Worm (Caenorhabditis elegans) whole organism, midembryonic: ENCODE results near the gene T22F3.7.
"Not testable (repeated sequence)": the region's sequence is repeated elsewhere in the genome, so short reads cannot be mapped to it uniquely, and the experiment has no call there.

Experiments
- T22C8.4 ChIP-seq: fragments of 200-800 bp; sonication (Bioruptor generic); IDR thresholded peaks from 2 replicates; pipeline ENCODE4 v1.3.6; 2022; ENCODE audit warnings: missing genetic modification characterization, missing compliant biosample characterization
- cog-1 ChIP-seq: sonication (generic microtip); optimal IDR thresholded peaks from 2 replicates; lab custom pipeline; 2016; ENCODE audit warnings: missing genetic modification characterization, missing compliant biosample characterization
- flt-1 ChIP-seq: fragments of 200-800 bp; sonication (Bioruptor generic); IDR thresholded peaks from 2 replicates; pipeline ENCODE4 v1.3.6; 2022; ENCODE audit warnings: missing genetic modification characterization, missing compliant biosample characterization
- klf-2 ChIP-seq: fragments of 200-800 bp; sonication (Bioruptor generic); conservative IDR thresholded peaks from 2 replicates; pipeline ENCODE4 v1.3.6; 2022; ENCODE audit warnings: missing genetic modification reagents, missing genetic modification characterization, missing compliant biosample characterization
- med-1 ChIP-seq: sonication (generic microtip); optimal IDR thresholded peaks from 2 replicates; lab custom pipeline; 2017; ENCODE audit warnings: missing genetic modification characterization, mild to moderate bottlenecking, missing compliant biosample characterization, antibody characterized with exemption, missing genetic modification reagents; ENCODE audit not compliant: insufficient read depth
- ref-1 ChIP-seq: fragments of 200-800 bp; sonication (Bioruptor generic); conservative IDR thresholded peaks from 2 replicates; pipeline ENCODE4 v1.3.6; 2022; ENCODE audit warnings: missing genetic modification reagents, missing genetic modification characterization, missing compliant biosample characterization
- tab-1 ChIP-seq: fragments of 200-800 bp; sonication (Bioruptor generic); IDR thresholded peaks from 2 replicates; pipeline ENCODE4 v1.3.6; 2022; ENCODE audit warnings: missing genetic modification characterization, missing compliant biosample characterization
- ztf-23 ChIP-seq: fragments of 200-800 bp; sonication (Bioruptor generic); IDR thresholded peaks from 2 replicates; pipeline ENCODE4 v1.3.6; 2022; ENCODE audit warnings: missing genetic modification reagents, missing genetic modification characterization, missing compliant biosample characterization
- ztf-29 ChIP-seq: fragments of 200-800 bp; sonication (Bioruptor generic); IDR thresholded peaks from 2 replicates; pipeline ENCODE4 v1.3.6; 2022; ENCODE audit warnings: missing genetic modification reagents, missing genetic modification characterization, missing compliant biosample characterization

Gene T22F3.7

DNA sequence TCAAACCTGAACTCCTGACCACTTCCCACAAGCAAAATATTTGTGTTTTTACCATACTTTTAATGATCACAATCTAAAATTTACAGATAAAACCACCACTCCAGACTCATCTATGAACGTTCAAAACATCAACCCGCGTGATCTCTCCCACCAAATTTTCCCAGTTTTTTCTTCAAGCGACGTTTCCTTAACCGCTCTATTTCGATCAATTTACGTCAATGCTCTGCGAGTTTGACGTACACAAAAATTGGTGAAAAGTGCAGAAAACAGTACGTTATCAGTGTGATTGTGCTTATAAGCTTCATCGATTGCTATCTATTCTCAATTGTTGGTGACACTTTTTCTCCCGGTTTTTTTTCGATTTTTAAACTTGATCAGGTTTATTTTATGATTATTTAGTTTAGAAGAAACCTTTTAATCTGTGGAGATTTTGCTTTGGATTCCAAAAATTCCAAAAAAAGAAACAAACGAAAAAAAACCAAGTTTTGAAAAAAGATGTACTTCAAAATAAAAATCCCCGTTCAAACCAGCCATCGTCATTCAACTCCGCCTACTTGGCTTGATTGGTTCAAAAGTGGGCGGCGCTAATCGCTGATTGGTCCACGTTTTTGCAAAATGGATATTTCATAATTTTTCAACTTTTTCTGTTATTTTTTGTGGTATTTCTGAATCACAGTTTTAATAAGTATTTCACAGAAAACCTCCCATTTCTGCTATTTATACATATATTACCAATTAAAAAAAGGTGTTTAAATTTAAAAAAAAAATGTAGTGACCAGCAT lies 32.0 kb upstream of the T22F3.7 start:
- TF ChIP-seq tab-1 (no peak), klf-2 (GFP tag; lab: Robert Waterston, UW) (no peak)

DNA sequence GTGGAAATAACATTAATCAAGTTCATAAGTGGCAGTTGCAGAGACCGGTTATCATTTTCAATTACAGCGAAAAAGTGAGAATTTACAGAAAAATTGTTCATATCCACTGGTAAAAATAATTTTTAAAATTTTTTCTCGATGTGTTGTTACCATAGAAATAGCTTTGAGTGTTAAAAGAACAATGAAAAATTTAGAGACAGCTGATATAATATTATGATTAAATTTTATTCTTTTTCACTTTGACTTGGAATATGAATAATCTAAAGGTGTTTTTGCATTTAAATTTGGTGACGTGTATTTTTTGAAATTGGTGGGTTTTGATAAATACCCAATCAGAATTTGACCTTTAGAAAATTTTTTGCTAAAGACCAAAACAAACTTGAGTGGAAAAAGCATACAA lies 31.1 kb upstream of the T22F3.7 start, which contains the start of gene F59B1.6:
Gene F59B1.6 (minus strand): TSS at position 101 of the 400 bp plus-strand sequence.
- no peak for TF ChIP-seq ztf-23
- no peak for TF ChIP-seq med-1 (GFP tag; lab: Kevin White, UChicago)
- TF ChIP-seq T22C8.4 (GFP tag; lab: Robert Waterston, UW), result no peak

DNA sequence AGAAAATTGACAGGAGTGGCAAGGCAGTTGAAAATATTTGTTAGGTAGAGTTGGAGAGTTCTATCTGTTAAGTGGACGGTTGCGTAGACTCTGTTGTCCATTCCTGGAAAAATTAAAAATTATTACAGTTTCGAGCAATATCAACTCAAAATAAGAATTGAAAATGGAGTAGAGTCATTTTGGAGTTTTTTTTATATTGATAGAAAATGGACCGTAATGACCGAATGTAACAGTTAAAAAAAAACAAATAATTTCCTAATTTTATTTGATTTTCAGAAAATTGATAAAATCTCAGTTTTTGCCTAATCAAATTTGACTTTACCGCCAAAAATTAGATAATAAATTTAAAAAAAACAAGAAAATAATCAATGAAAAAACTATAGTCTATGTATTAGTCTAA lies 26.5 kb upstream of the T22F3.7 start, which contains the start of gene F59B1.4:
Gene F59B1.4 (minus strand): TSS at position 101 of the 400 bp plus-strand sequence.
- no peak for TF ChIP-seq flt-1 (GFP tag; lab: Robert Waterston, UW)
- no peak for TF ChIP-seq tab-1
- TF ChIP-seq ref-1 (GFP tag; lab: Robert Waterston, UW), result no peak
- TF ChIP-seq med-1 (GFP tag; lab: Kevin White, UChicago), result no peak
- no peak for TF ChIP-seq klf-2 (GFP tag; lab: Robert Waterston, UW)
- TF ChIP-seq ztf-23, result no peak
- TF ChIP-seq ztf-29 (GFP tag; lab: Robert Waterston, UW), result no peak
- no peak for TF ChIP-seq cog-1
- no peak for TF ChIP-seq T22C8.4 (GFP tag; lab: Robert Waterston, UW)

DNA sequence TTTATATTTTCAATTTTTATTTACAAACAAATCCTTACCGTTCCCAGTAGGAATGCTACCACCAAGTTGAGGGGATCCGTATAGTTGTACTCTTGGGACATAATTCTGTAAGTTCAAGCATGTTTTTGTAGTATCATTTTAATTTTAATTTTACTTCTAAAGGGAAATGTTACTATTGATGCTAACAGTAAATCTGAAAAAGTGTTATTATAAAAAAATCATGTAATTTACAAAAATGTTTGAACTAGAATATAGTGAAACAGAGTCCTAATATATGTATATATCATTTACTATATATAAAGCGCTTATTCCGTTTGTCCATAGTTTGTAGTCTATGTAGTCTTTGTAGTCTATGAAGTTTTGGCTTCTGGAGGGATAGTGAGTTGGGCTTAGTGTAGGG lies 20.1 kb upstream of the T22F3.7 start, which contains the start of gene srx-93:
Gene srx-93 (minus strand): TSS at position 101 of the 400 bp plus-strand sequence.
- TF ChIP-seq ztf-29 (GFP tag; lab: Robert Waterston, UW); T22C8.4 (GFP tag; lab: Robert Waterston, UW); med-1 (GFP tag; lab: Kevin White, UChicago): not testable (repeated sequence)

DNA sequence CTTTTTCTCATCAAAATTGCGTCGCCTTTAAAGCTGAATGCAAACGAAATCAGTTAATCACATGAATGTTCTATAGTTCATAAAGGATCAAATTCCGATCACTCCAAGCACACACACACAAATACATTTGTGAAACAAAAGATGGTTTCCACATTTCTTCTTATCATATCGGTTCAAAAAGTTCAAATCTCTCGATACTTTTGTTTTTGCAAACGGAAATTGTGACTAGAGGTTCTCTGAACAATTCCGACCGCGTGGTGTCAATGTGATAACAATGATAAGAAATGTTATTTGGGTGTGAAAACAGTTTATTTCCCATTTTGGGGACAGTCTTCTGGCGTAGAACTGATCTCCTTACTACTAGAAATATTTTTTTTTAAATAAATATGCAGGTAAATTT lies 16.4 kb upstream of the T22F3.7 start:
- no peak for TF ChIP-seq cog-1
- no peak for TF ChIP-seq ztf-23
- TF ChIP-seq med-1 (GFP tag; lab: Kevin White, UChicago), result no peak
- TF ChIP-seq klf-2 (GFP tag; lab: Robert Waterston, UW), result no peak
- TF ChIP-seq T22C8.4 (GFP tag; lab: Robert Waterston, UW), result no peak
- TF ChIP-seq ref-1 (GFP tag; lab: Robert Waterston, UW), result no peak
- no peak for TF ChIP-seq flt-1 (GFP tag; lab: Robert Waterston, UW)
- no peak for TF ChIP-seq tab-1
- TF ChIP-seq ztf-29 (GFP tag; lab: Robert Waterston, UW), result no peak

DNA sequence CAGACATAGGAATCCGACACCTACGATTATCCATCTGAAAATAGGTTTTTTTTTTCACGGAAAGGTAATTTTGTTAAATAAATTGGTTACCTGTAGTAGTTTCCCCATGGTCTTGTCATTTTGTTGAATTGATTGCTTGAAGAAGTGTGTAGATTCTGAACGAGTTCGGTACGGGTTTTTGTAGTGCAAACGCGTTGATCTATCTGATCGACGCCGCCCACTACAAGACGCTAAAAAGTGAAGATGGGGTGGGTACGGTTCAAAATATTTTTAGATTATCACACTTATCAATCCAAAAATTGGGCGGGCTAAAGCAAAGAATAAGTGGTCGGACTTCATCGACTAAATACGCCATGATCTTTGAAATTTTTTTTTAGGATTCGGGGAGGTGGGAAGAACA lies 13.9 kb upstream of the T22F3.7 start, which contains the start of gene T22F3.11:
Gene T22F3.11 (minus strand): TSS at position 157 of the 400 bp plus-strand sequence.
- TF ChIP-seq cog-1 (no peak), flt-1 (GFP tag; lab: Robert Waterston, UW) (no peak), med-1 (GFP tag; lab: Kevin White, UChicago) (no peak), ztf-29 (GFP tag; lab: Robert Waterston, UW) (no peak), ztf-23 (no peak), tab-1 (no peak), klf-2 (GFP tag; lab: Robert Waterston, UW) (no peak), ref-1 (GFP tag; lab: Robert Waterston, UW) (no peak), T22C8.4 (GFP tag; lab: Robert Waterston, UW) (no peak)

DNA sequence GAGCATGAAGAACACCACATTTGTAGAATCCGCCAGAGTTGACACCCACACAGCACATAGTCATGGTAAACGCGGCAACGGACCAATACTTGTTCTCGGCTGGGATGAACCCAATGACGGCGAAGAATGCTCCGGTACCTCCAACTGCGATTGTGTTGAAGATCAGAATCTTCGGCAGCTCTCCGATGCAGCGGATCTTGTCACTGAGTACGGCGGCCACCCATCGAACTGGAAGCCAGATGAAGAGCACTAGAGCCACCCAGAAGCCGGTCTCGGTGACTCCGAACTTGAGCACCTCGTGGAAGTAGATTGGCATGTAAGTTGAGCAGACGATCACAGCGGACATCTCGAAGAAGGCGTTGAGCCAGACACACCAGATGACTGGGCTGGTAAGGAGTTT lies 12.6 kb upstream of the T22F3.7 start:
- TF ChIP-seq flt-1 (GFP tag; lab: Robert Waterston, UW) (no peak), ztf-29 (GFP tag; lab: Robert Waterston, UW) (no peak), cog-1 (no peak), klf-2 (GFP tag; lab: Robert Waterston, UW) (no peak), ztf-23 (no peak), ref-1 (GFP tag; lab: Robert Waterston, UW) (no peak), med-1 (GFP tag; lab: Kevin White, UChicago) (no peak), tab-1 (no peak), T22C8.4 (GFP tag; lab: Robert Waterston, UW) (no peak)

DNA sequence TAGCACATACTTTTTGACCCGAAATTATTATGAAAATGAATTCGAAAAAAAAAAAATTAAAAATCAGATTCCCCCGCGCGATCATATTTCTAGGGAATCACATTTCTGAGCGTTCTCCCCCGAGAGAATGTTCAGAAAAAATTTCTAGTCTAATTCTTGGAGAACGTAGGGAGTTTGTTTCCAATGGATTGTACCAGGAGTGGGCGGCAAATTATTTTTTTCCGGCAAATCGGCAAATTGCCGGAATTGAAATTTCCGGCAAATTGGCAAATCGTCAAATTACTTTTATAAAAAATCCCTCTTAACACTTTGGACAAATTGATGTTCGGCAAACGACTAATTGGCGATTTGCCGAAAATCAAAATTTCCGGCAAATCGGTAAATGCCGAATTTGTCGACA lies 11.2 kb upstream of the T22F3.7 start, which contains the start of gene T22F3.10:
Gene T22F3.10 (minus strand): TSS at position 101 of the 400 bp plus-strand sequence.
- TF ChIP-seq ref-1 (GFP tag; lab: Robert Waterston, UW), result no peak

DNA sequence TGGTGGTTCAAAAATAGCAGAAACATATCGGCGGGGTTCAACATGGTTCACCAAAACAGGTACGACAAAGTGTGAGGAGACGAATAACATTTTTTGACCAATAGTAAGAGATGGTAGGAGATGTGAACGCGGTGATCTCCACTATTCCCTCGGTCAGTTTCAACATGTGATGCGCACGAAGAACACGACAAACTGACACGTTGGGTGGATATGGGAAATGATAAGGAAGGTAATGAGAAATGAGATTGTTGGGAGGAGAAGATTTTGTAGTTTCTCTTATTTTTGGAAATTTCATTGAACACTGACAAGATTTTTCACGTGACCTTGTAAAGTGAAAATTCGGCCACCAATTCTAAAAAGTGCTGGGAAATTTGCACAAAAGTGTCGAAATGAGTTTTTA lies 10.2 kb upstream of the T22F3.7 start:
- TF ChIP-seq tab-1, result no peak
- TF ChIP-seq ztf-23, result no peak
- no peak for TF ChIP-seq klf-2 (GFP tag; lab: Robert Waterston, UW)
- no peak for TF ChIP-seq T22C8.4 (GFP tag; lab: Robert Waterston, UW)
- TF ChIP-seq ref-1 (GFP tag; lab: Robert Waterston, UW), result no peak
- TF ChIP-seq cog-1, result no peak
- no peak for TF ChIP-seq ztf-29 (GFP tag; lab: Robert Waterston, UW)
- no peak for TF ChIP-seq med-1 (GFP tag; lab: Kevin White, UChicago)
- TF ChIP-seq flt-1 (GFP tag; lab: Robert Waterston, UW), result no peak

DNA sequence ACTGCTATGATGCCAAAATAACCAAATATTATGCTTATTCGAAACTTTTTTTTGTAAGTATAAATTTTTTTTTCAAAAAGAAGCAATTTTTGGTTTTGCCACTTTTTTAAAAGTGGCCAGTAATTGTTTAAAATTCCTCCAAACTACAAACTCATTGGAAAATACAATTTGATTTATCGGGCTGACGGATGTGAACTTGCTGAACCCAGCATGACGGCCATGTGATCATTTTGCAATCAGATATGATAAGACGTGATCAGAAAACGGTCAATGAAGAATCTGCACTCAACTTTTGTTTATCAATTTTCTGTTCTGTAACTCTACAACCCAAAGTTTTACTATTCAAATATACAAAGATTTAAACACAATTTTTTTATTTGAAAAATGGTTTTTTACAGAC lies 5.9 kb upstream of the T22F3.7 start:
- TF ChIP-seq ztf-29 (GFP tag; lab: Robert Waterston, UW), result no peak
- TF ChIP-seq cog-1, result no peak
- no peak for TF ChIP-seq ref-1 (GFP tag; lab: Robert Waterston, UW)
- TF ChIP-seq ztf-23, result no peak
- TF ChIP-seq tab-1, result no peak
- no peak for TF ChIP-seq T22C8.4 (GFP tag; lab: Robert Waterston, UW)
- no peak for TF ChIP-seq klf-2 (GFP tag; lab: Robert Waterston, UW)
- no peak for TF ChIP-seq med-1 (GFP tag; lab: Kevin White, UChicago)
- no peak for TF ChIP-seq flt-1 (GFP tag; lab: Robert Waterston, UW)
